Worm (Caenorhabditis elegans): ENCODE measurements around the gene C08F11.3.

The C08F11.3 gene

DNA sequence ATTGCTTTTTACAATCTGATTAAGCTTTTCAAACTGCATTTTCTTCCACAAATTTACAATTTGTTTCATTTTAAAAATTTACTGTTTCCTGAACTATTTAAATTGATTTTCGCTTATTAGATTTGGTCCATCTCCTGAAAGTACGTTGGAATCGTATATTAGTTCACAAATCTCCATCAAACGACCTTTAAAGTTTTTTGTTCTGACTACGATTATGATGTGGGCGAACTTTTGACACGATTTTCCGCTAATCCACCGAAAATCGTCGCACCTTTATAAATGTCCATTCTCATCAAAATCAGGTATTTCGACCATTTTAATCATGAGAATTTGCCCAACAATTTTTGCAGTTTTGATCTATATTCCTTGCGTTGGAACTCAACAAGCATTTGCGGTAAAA, 4.2 kb downstream of the C08F11.3 start, which contains the start of gene C08F11.1:
TSS of gene C08F11.1 (plus strand) at position 301 of the 400 bp plus-strand sequence.
- TF ChIP-seq F13H6.1 (tag; optimal IDR thresholded peaks at IDR 0.05) (no peak), ttx-3 (tag; optimal IDR thresholded peaks at IDR 0.05) (no peak), unc-3 (GFP tag; conservative IDR thresholded peaks at IDR 0.05) (no peak), unc-3 (tag; optimal IDR thresholded peaks at IDR 0.05) (no peak), pqm-1 (tag; optimal IDR thresholded peaks at IDR 0.05) (no peak), nhr-11 (tag; optimal IDR thresholded peaks at IDR 0.05) (no peak), sox-2 (GFP tag; IDR thresholded peaks at IDR 0.05) (no peak), ceh-2 (tag; optimal IDR thresholded peaks at IDR 0.05) (no peak), unc-86 (tag; optimal IDR thresholded peaks at IDR 0.05) (no peak), hlh-6 (tag; optimal IDR thresholded peaks at IDR 0.05) (no peak), madf-2 (tag; optimal IDR thresholded peaks at IDR 0.05) (no peak), K09A11.1 (tag; optimal IDR thresholded peaks at IDR 0.05; ENCODE audit: insufficient read depth) (no peak), fkh-10 (GFP tag; optimal IDR thresholded peaks at IDR 0.05) (no peak), nfya-1 (tag; optimal IDR thresholded peaks at IDR 0.05) (no peak), eyg-1 (tag; optimal IDR thresholded peaks at IDR 0.05) (no peak), tbx-2 (tag; optimal IDR thresholded peaks at IDR 0.05) (no peak), Y22D7AL.16 (tag; optimal IDR thresholded peaks at IDR 0.05) (no peak), ceh-19 (GFP tag; optimal IDR thresholded peaks at IDR 0.05) (no peak), ets-4 (tag; optimal IDR thresholded peaks at IDR 0.05) (no peak), elt-4 (tag; optimal IDR thresholded peaks at IDR 0.05) (no peak)

DNA sequence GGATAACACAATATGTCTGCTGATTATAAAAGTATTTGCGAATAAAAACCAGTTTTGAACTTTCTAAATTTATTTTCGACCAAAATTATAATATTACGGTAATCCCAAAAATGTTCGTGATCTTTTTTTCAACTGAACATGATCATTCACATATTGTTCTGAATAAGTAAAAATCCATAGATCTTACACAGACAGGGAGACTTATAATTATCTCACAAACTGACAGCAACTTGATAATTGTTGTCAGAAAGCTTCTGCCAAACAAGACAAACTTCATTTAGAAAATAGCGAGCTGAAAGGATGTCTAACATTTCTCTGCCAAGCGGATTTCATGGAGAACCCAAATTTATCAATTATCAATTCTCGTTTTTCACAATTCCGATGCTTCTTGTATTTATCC, 7.2 kb downstream of the C08F11.3 start, which contains the start of gene sru-21:
TSS of gene sru-21 (plus strand) at position 301 of the 400 bp plus-strand sequence.
- no peak for TF ChIP-seq K09A11.1 (tag; optimal IDR thresholded peaks at IDR 0.05; ENCODE audit: insufficient read depth)
- TF ChIP-seq eyg-1 (tag; optimal IDR thresholded peaks at IDR 0.05): no peak
- TF ChIP-seq T23F11.4 (GFP tag; optimal IDR thresholded peaks at IDR 0.05): no peak
- no peak for TF ChIP-seq elt-2 (tag; optimal IDR thresholded peaks at IDR 0.05)

- TF ChIP-seq ets-4 (tag; optimal IDR thresholded peaks at IDR 0.05) (no peak), ceh-14 (tag; optimal IDR thresholded peaks at IDR 0.05) (no peak), lim-6 (tag; optimal IDR thresholded peaks at IDR 0.05) (no peak), ahr-1 (tag; optimal IDR thresholded peaks at IDR 0.05) (no peak), ama-1 (optimal IDR thresholded peaks at IDR 0.05) (no peak), syd-9 (tag; optimal IDR thresholded peaks at IDR 0.05) (no peak), hlh-8 (tag; optimal IDR thresholded peaks at IDR 0.05) (no peak), madf-2 (tag; optimal IDR thresholded peaks at IDR 0.05) (no peak), ceh-45 (GFP tag; IDR thresholded peaks at IDR 0.05) (no peak), nhr-232 (tag; optimal IDR thresholded peaks at IDR 0.05) (no peak), C08G9.2 (tag; optimal IDR thresholded peaks at IDR 0.05) (no peak), rnt-1 (tag; optimal IDR thresholded peaks at IDR 0.05) (no peak), gmeb-2 (tag; optimal IDR thresholded peaks at IDR 0.05) (no peak), fkh-6 (tag; optimal IDR thresholded peaks at IDR 0.05) (no peak), hlh-13 (GFP tag; optimal IDR thresholded peaks at IDR 0.05) (no peak), ceh-2 (tag; optimal IDR thresholded peaks at IDR 0.05) (no peak), eyg-1 (tag; optimal IDR thresholded peaks at IDR 0.05) (no peak), tbx-2 (tag; optimal IDR thresholded peaks at IDR 0.05) (no peak)
Measured at ce11 chrIV:13632613-13633012, 13.3 kb downstream of the C08F11.3 start.

ce11 chrIV:13633165-13633564, 13.9 kb downstream of the C08F11.3 start, which contains the start of gene fbxa-98:
Gene fbxa-98 (plus strand): TSS chrIV:13633407.
- TF ChIP-seq ceh-22 (tag; optimal IDR thresholded peaks at IDR 0.05) (no peak), ceh-48 (tag; optimal IDR thresholded peaks at IDR 0.05) (no peak), nhr-232 (tag; optimal IDR thresholded peaks at IDR 0.05) (no peak), ceh-45 (GFP tag; IDR thresholded peaks at IDR 0.05) (no peak)

All from whole organism, late embryonic.